Fruit fly (Drosophila melanogaster): Measurements from ENCODE around the gene CG2113.

Gene CG2113

DNA sequence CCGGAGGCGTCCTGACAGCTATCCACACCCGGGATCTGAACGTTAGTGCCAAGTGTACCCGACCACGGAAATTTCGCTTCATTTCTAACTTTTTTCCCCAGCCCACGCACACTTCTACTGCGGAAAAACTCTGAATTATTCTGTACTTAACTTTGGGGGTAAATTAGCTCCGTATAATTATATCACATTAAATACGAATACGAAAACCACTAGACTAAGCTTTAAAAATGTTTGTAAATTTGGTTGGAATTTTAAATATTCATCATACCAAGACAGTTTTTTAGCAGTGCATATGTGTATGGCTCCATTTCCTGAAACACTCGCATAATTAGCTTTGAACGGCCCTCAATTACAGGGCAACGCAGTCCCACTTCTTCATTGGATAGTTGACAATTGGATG, 18.5 kb downstream of the CG2113 start (continued):
- TF ChIP-seq esg (GFP tag; conservative IDR thresholded peaks at IDR 0.05): peak; percentile 23; the same call in 1 of the 2 replicates
- no peak for TF ChIP-seq onecut (GFP tag; IDR thresholded peaks at IDR 0.05)
- no peak for TF ChIP-seq ash1 (GFP tag; optimal IDR thresholded peaks at IDR 0.05)

- no peak for TF ChIP-seq Bteb2 (GFP tag; optimal IDR thresholded peaks at IDR 0.05)
- TF ChIP-seq CG10979 (tag; optimal IDR thresholded peaks at IDR 0.05): no peak
- no peak for TF ChIP-seq CG7963 (GFP tag; IDR thresholded peaks at IDR 0.05; ENCODE audit: partially characterized antibody)
- no peak for TF ChIP-seq CG6689 (GFP tag; IDR thresholded peaks at IDR 0.05)
- no peak for TF ChIP-seq Med (GFP tag)
- no peak for TF ChIP-seq CG12155 (GFP tag; optimal IDR thresholded peaks at IDR 0.05)
- TF ChIP-seq prd (optimal IDR thresholded peaks at IDR 0.05): no peak
- no peak for TF ChIP-seq prd (GFP tag; IDR thresholded peaks at IDR 0.05)
- TF ChIP-seq Dek (tag; optimal IDR thresholded peaks at IDR 0.05): no peak
- no peak for TF ChIP-seq gcm2 (GFP tag; optimal IDR thresholded peaks at IDR 0.05)
- no peak for TF ChIP-seq pnt (GFP tag; optimal IDR thresholded peaks at IDR 0.05)
- no peak for TF ChIP-seq Atf-2 (GFP tag; optimal IDR thresholded peaks at IDR 0.05)
- TF ChIP-seq insv (GFP tag; optimal IDR thresholded peaks at IDR 0.05): no peak
- TF ChIP-seq chm (GFP tag; IDR thresholded peaks at IDR 0.05): no peak
- TF ChIP-seq klu (GFP tag; IDR thresholded peaks at IDR 0.05): no peak
- no peak for TF ChIP-seq H15 (GFP tag; IDR thresholded peaks at IDR 0.05)
- no peak for TF ChIP-seq Vsx1 (GFP tag; optimal IDR thresholded peaks at IDR 0.05)
- TF ChIP-seq aop (GFP tag; IDR thresholded peaks at IDR 0.05): no peak
- TF ChIP-seq emc (GFP tag; optimal IDR thresholded peaks at IDR 0.05): no peak
- TF ChIP-seq CG12071 (GFP tag; optimal IDR thresholded peaks at IDR 0.05): no peak
- TF ChIP-seq CG2120 (GFP tag; optimal IDR thresholded peaks at IDR 0.05): no peak
Measured at dm6 chr3L:3015969-3016368, 21.0 kb downstream of the CG2113 start, which contains the start of gene CG32488. CG32488 (minus strand) TSS chr3L:3016069.

- TF ChIP-seq row (GFP tag; IDR thresholded peaks at IDR 0.05) (no peak), run (tag; optimal IDR thresholded peaks at IDR 0.05) (no peak), en (GFP tag; optimal IDR thresholded peaks at IDR 0.05) (no peak), ttk (GFP tag; IDR thresholded peaks at IDR 0.05) (no peak), CG3838 (GFP tag; optimal IDR thresholded peaks at IDR 0.05) (no peak), CG7745 (tag; optimal IDR thresholded peaks at IDR 0.05) (no peak), tx (GFP tag; optimal IDR thresholded peaks at IDR 0.05) (no peak)
Measured at dm6 chr3L:3017156-3017555, 22.2 kb downstream of the CG2113 start, which contains the start of gene CG32487. CG32487 (minus strand) TSS chr3L:3017256.

dm6 chr3L:3026421-3026820, 31.4 kb downstream of the CG2113 start, which contains the start of gene aly:
aly (minus strand) TSS chr3L:3026521.
- TF ChIP-seq CG6854 (GFP tag; optimal IDR thresholded peaks at IDR 0.05) (no peak), Ets65A (GFP tag) (peak; percentile 31)

DNA sequence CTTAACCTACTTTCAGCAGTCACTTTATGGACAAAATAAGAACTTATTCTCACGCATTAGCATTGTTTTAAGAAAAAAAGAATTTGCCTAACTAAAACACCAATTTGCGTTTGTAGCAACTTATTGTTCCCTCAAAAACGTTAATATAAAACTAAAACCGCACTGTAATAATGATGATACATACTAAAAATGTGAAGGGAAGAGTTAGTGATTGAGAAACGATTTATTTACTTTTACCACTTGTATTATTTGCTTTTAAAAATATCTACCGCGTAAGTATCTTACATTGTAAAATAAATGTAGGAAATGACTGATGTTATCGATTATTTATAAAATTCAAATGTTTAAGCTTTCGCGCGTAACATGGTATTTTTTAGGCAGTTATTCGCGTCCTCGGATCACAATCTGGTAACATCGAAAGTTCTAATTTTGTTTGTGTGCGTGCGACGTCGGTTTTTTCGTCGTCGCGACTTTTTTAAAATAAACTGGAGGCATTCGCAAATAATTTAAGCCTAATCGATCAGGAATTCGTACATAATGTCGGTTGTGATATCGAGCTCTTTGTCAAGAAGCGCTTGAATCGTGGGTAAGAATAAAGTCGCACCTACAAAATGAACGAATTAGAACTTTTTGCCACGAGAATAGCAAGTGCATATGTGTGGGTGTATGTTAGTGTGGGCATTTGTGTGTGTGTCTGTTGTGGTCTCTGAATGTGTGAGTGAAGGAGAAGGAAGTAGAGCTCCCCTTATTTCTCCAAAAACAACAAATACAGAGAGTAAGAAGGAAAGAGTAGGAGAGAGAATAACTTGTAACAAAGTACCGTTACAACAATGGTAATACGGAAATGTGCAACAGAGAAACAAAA, 40.0 kb downstream of the CG2113 start, which contains the start of gene CG2162:
CG2162 (plus strand) TSS at position 418 of the 865 bp plus-strand sequence.
- peak; percentile 34; the same call in 1 of the 2 replicates for TF ChIP-seq unc-4 (GFP tag; IDR thresholded peaks at IDR 0.05; ENCODE audit: partially characterized antibody)
- peak; percentile 28 for TF ChIP-seq CG15514 (GFP tag; optimal IDR thresholded peaks at IDR 0.05)
- TF ChIP-seq CG11504 (tag; optimal IDR thresholded peaks at IDR 0.05): peak; percentile 6
- peak; percentile 61 for TF ChIP-seq CG9797 (GFP tag; optimal IDR thresholded peaks at IDR 0.05)
- no peak for TF ChIP-seq CG4424 (GFP tag; optimal IDR thresholded peaks at IDR 0.05)
- peak; percentile 80 for TF ChIP-seq Deaf1 (tag; optimal IDR thresholded peaks at IDR 0.05)
- peak; percentile 56 for TF ChIP-seq Med (GFP tag)
- TF ChIP-seq CG34422 (GFP tag; IDR thresholded peaks at IDR 0.05): peak; percentile 19; the same call in 1 of the 3 replicates
- no peak for TF ChIP-seq Fer2 (tag; optimal IDR thresholded peaks at IDR 0.05)
- peak; percentile 41 for TF ChIP-seq bbx (GFP tag; IDR thresholded peaks at IDR 0.05; ENCODE audit: partially characterized antibody)
- peak; percentile 23 for TF ChIP-seq CTCF (GFP tag; optimal IDR thresholded peaks at IDR 0.05)
- peak; percentile 5 for TF ChIP-seq mirr (GFP tag; optimal IDR thresholded peaks at IDR 0.05)
- TF ChIP-seq YL-1 (GFP tag; optimal IDR thresholded peaks at IDR 0.05): peak; percentile 12
- no peak for TF ChIP-seq en (GFP tag; optimal IDR thresholded peaks at IDR 0.05)

All from whole organism, embryonic.